Fruit fly (Drosophila melanogaster): ENCODE measurements around the gene lobo.
A peak's percentile ranks its signal among the peaks of the same experiment; 100 is the strongest.

lobo gene

DNA sequence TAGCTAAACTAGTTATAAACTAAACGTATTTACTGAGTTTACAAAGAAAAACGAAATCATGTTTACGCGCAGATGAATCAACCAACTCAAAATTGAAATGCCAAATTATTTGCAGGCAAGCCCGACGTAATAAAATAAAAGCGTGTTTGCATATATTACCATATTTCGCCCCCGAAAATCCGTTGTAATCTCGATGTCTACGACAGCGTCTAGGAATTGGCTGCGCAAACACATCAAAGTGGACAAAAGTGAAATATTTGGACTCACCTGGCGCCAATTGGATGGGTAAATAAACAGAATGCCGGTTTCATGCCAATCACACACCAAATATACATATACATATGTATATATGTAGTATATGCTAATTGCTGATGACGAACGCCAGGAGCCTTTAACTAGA lies 42.5 kb upstream of the lobo start:
- TF ChIP-seq bab1 (GFP tag; optimal IDR thresholded peaks at IDR 0.05): no peak
- TF ChIP-seq CG5204 (GFP tag; optimal IDR thresholded peaks at IDR 0.05): no peak
- TF ChIP-seq cic (GFP tag; optimal IDR thresholded peaks at IDR 0.05): no peak
- TF ChIP-seq CG33017 (tag; optimal IDR thresholded peaks at IDR 0.05): no peak

dm6 chr3R:25235362-25235761 lies 41.8 kb upstream of the lobo start, which contains the start of gene Sil1:
Sil1 (minus strand) TSS chr3R:25235529.
- no peak for TF ChIP-seq toe (GFP tag; optimal IDR thresholded peaks at IDR 0.05)
- no peak for TF ChIP-seq Hr96 (GFP tag; optimal IDR thresholded peaks at IDR 0.05)
- TF ChIP-seq ovo (GFP tag; optimal IDR thresholded peaks at IDR 0.05): no peak
- no peak for TF ChIP-seq Mnt (GFP tag; optimal IDR thresholded peaks at IDR 0.05)
- TF ChIP-seq Clk (GFP tag; optimal IDR thresholded peaks at IDR 0.05): no peak
- no peak for TF ChIP-seq CG33017 (tag; optimal IDR thresholded peaks at IDR 0.05)
- no peak for TF ChIP-seq pad (GFP tag; optimal IDR thresholded peaks at IDR 0.05)
- TF ChIP-seq Crg-1 (GFP tag; optimal IDR thresholded peaks at IDR 0.05): no peak
- no peak for TF ChIP-seq CG1620 (GFP tag; optimal IDR thresholded peaks at IDR 0.05)
- TF ChIP-seq kay (GFP tag; ENCODE audit: borderline replicate concordance): no peak
- no peak for TF ChIP-seq CG14711 (tag; optimal IDR thresholded peaks at IDR 0.05)
- no peak for TF ChIP-seq CG11617 (GFP tag; optimal IDR thresholded peaks at IDR 0.05)
- TF ChIP-seq CG7045 (GFP tag; optimal IDR thresholded peaks at IDR 0.05): no peak

DNA sequence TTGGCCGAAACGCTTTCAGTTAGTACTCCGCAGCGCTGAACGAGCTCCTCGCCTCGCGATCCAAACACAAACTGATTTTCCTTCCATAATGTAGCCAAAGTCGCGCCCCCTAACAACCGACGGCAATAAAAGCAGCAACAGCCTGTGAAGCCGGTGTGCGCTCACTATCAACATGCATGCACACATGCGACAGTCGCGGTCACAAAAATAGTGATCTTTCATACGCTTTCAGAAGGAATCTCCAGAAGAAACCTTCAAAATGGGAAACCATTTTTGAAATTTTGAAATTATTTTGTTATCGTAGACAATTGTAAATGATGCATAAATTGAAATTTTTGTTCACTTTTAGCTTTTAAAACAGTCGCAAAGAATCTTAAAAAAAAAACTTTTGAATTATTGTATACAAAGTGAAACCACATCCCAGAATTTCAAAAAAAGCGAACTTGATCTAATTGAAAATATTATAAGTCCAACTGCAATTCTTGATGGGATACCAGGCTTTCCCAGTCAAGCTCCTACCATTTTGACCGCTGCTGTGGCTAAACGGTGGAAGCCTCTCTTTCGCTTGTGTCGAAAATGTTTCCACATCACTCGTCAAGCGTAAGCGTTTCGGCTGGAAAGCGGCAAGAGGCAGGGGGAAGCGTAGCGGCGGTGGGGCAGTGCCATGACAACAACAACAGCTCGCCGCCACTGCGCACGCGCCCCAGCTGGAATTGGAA lies 38.9 kb upstream of the lobo start, which contains the start of gene Cad96Cb:
Gene Cad96Cb (minus strand): TSS at position 51 of the 719 bp plus-strand sequence.
- TF ChIP-seq toe (GFP tag; optimal IDR thresholded peaks at IDR 0.05) (no peak), Crg-1 (GFP tag; optimal IDR thresholded peaks at IDR 0.05) (no peak), CG12768 (GFP tag; optimal IDR thresholded peaks at IDR 0.05) (no peak), CG14711 (tag; optimal IDR thresholded peaks at IDR 0.05) (no peak), CG7101 (tag; optimal IDR thresholded peaks at IDR 0.05) (no peak), ovo (GFP tag; optimal IDR thresholded peaks at IDR 0.05) (no peak), Clk (GFP tag; optimal IDR thresholded peaks at IDR 0.05) (no peak), Hr96 (GFP tag; optimal IDR thresholded peaks at IDR 0.05) (no peak), CG7045 (GFP tag; optimal IDR thresholded peaks at IDR 0.05) (no peak), CG1620 (GFP tag; optimal IDR thresholded peaks at IDR 0.05) (no peak)

dm6 chr3R:25225483-25225882 lies 31.9 kb upstream of the lobo start:
- TF ChIP-seq CG7101 (tag; optimal IDR thresholded peaks at IDR 0.05) (no peak), CG5204 (GFP tag; optimal IDR thresholded peaks at IDR 0.05) (no peak), CG11617 (GFP tag; optimal IDR thresholded peaks at IDR 0.05) (no peak)

- TF ChIP-seq toe (GFP tag; optimal IDR thresholded peaks at IDR 0.05) (peak; percentile 3), Hr96 (GFP tag; optimal IDR thresholded peaks at IDR 0.05) (no peak), CG11617 (GFP tag; optimal IDR thresholded peaks at IDR 0.05) (no peak), kay (GFP tag; ENCODE audit: borderline replicate concordance) (peak; percentile 74), CG7101 (tag; optimal IDR thresholded peaks at IDR 0.05) (no peak), CG14711 (tag; optimal IDR thresholded peaks at IDR 0.05) (peak; percentile 11), Crg-1 (GFP tag; optimal IDR thresholded peaks at IDR 0.05) (no peak), ovo (GFP tag; optimal IDR thresholded peaks at IDR 0.05) (no peak), CG5204 (GFP tag; optimal IDR thresholded peaks at IDR 0.05) (peak; percentile 42)
These were observed 27.7 kb upstream of the lobo start, which contains the start of gene Alg9 for dm6 chr3R:25221203-25221807. Alg9 (plus strand) TSS chr3R:25221589.

- peak; percentile 6 for TF ChIP-seq cic (GFP tag; optimal IDR thresholded peaks at IDR 0.05)
- TF ChIP-seq bab1 (GFP tag; optimal IDR thresholded peaks at IDR 0.05): no peak
These were observed 25.4 kb upstream of the lobo start, which contains the start of gene CG31103 for dm6 chr3R:25219018-25219417. CG31103 (plus strand) TSS chr3R:25219318.

dm6 chr3R:25215997-25216396 lies 22.4 kb upstream of the lobo start, which contains the start of gene CG31106:
CG31106 (plus strand) TSS chr3R:25216297.
- TF ChIP-seq CG7101 (tag; optimal IDR thresholded peaks at IDR 0.05) (no peak), CG14711 (tag; optimal IDR thresholded peaks at IDR 0.05) (no peak), cic (GFP tag; optimal IDR thresholded peaks at IDR 0.05) (no peak), CG33017 (tag; optimal IDR thresholded peaks at IDR 0.05) (no peak), CG12768 (GFP tag; optimal IDR thresholded peaks at IDR 0.05) (no peak), bab1 (GFP tag; optimal IDR thresholded peaks at IDR 0.05) (no peak), ovo (GFP tag; optimal IDR thresholded peaks at IDR 0.05) (no peak), pad (GFP tag; optimal IDR thresholded peaks at IDR 0.05) (no peak), CG1620 (GFP tag; optimal IDR thresholded peaks at IDR 0.05) (no peak), Clk (GFP tag; optimal IDR thresholded peaks at IDR 0.05) (no peak), CG5204 (GFP tag; optimal IDR thresholded peaks at IDR 0.05) (no peak), cnc (optimal IDR thresholded peaks at IDR 0.05) (no peak), Crg-1 (GFP tag; optimal IDR thresholded peaks at IDR 0.05) (no peak), tj (GFP tag; optimal IDR thresholded peaks at IDR 0.05) (no peak)

All from whole organism, adult.